Fruit fly (Drosophila melanogaster): ENCODE data around the gene Ggt-1.
A peak's percentile ranks its signal among the peaks of the same experiment; 100 is the strongest.

Gene Ggt-1

DNA sequence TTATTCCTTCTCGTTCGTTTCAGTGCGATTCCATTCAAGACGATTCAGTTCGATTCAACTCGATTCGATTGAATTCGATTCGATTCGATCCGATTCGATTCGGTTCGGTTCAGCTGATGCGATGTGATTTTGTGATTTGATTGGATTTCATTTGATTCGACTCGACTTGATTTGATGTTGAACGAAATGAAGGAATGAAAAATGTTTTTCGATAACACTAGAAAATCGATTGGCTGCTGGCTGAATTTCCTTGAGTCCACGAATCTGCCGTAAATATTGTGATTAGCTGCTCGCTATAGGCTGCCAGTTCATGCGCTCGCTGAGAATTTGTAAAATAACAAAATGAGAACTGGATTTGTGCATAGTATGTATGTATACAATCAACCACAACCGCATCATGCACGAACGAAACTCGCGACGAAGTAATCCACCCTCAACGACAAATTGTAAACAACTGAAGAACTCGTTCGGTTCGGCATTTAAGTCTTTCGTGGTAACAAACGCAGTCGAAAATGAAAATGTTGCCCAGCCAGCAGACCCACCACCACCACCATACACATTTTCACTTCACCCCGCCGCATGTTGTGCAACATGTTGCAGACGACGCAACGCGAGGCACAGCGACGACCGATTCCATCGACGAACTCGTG lies 7.2 kb downstream of the Ggt-1 start, which contains the start of gene Wnt5 (continued):
- peak; percentile 45 for TF ChIP-seq stwl (tag; optimal IDR thresholded peaks at IDR 0.05)
- no peak for TF ChIP-seq CG6254 (GFP tag; optimal IDR thresholded peaks at IDR 0.05)
- TF ChIP-seq CG31441 (GFP tag; IDR thresholded peaks at IDR 0.05), result no peak; the same call in 1 of the 2 replicates
- no peak for TF ChIP-seq kah (GFP tag; optimal IDR thresholded peaks at IDR 0.05)
- TF ChIP-seq Fer1 (GFP tag; optimal IDR thresholded peaks at IDR 0.05), result peak; percentile 44
- no peak for TF ChIP-seq Doc3 (GFP tag; IDR thresholded peaks at IDR 0.05; ENCODE audit: partially characterized antibody)
- 0 out of 2 replicates have a peak, but pooled peaks have one; percentile 6 for TF ChIP-seq CG17328 (GFP tag; IDR thresholded peaks at IDR 0.05)
- TF ChIP-seq CG34376 (GFP tag; optimal IDR thresholded peaks at IDR 0.05), result no peak
- TF ChIP-seq Nf-YC (tag; optimal IDR thresholded peaks at IDR 0.05), result peak; percentile 34
- no peak for TF ChIP-seq Dbx (GFP tag; IDR thresholded peaks at IDR 0.05)
- TF ChIP-seq CG33213 (GFP tag; optimal IDR thresholded peaks at IDR 0.05), result no peak
- TF ChIP-seq Nf-YB (GFP tag; optimal IDR thresholded peaks at IDR 0.05), result peak; percentile 4
- 0 out of 3 replicates have a peak, but pooled peaks have one; percentile 22 for TF ChIP-seq CG6791 (GFP tag; IDR thresholded peaks at IDR 0.05; ENCODE audit: partially characterized antibody)
- peak; percentile 96 for TF ChIP-seq CG15601 (tag; optimal IDR thresholded peaks at IDR 0.05)
- TF ChIP-seq sqz (GFP tag; optimal IDR thresholded peaks at IDR 0.05), result peak; percentile 49
- TF ChIP-seq NfI (GFP tag; optimal IDR thresholded peaks at IDR 0.05), result no peak
- TF ChIP-seq CG1602 (GFP tag; optimal IDR thresholded peaks at IDR 0.05), result no peak
- TF ChIP-seq gt (GFP tag; IDR thresholded peaks at IDR 0.05), result no peak
- TF ChIP-seq CG5953 (GFP tag; IDR thresholded peaks at IDR 0.05), result no peak
- peak; percentile 62 for TF ChIP-seq gsb-n (tag; optimal IDR thresholded peaks at IDR 0.05)
- TF ChIP-seq Asciz (GFP tag; optimal IDR thresholded peaks at IDR 0.05), result no peak
- TF ChIP-seq crp (GFP tag; optimal IDR thresholded peaks at IDR 0.05), result no peak
- TF ChIP-seq CG12155 (GFP tag; optimal IDR thresholded peaks at IDR 0.05), result no peak
- peak; percentile 90 for TF ChIP-seq Jarid2 (GFP tag; optimal IDR thresholded peaks at IDR 0.05)
- no peak for TF ChIP-seq mld (GFP tag; IDR thresholded peaks at IDR 0.05; ENCODE audit: partially characterized antibody)
- peak; percentile 66 for TF ChIP-seq CG8924 (tag; optimal IDR thresholded peaks at IDR 0.05)
- TF ChIP-seq pnt (GFP tag; optimal IDR thresholded peaks at IDR 0.05), result no peak
- TF ChIP-seq Dref (GFP tag; IDR thresholded peaks at IDR 0.05), result 0 out of 2 replicates have a peak, but pooled peaks have one; percentile 21
- no peak for TF ChIP-seq ara (GFP tag; IDR thresholded peaks at IDR 0.05)
- TF ChIP-seq Drgx (GFP tag; IDR thresholded peaks at IDR 0.05), result no peak
- no peak for TF ChIP-seq sob (GFP tag; IDR thresholded peaks at IDR 0.05)
- TF ChIP-seq CG13894 (tag; optimal IDR thresholded peaks at IDR 0.05), result no peak
- TF ChIP-seq CG1529 (GFP tag; optimal IDR thresholded peaks at IDR 0.05), result no peak
- no peak for TF ChIP-seq Ravus (GFP tag; IDR thresholded peaks at IDR 0.05)
- peak; percentile 53 for TF ChIP-seq MESR4 (GFP tag; optimal IDR thresholded peaks at IDR 0.05)
- no peak for TF ChIP-seq fu2 (GFP tag; optimal IDR thresholded peaks at IDR 0.05)
- no peak for TF ChIP-seq zen2 (GFP tag; IDR thresholded peaks at IDR 0.05; ENCODE audit: partially characterized antibody)
- no peak for TF ChIP-seq Six4 (GFP tag; optimal IDR thresholded peaks at IDR 0.05)
- peak; percentile 57; the same call in 2 of the 3 replicates for TF ChIP-seq ci (GFP tag; IDR thresholded peaks at IDR 0.05)
- TF ChIP-seq Dfd (GFP tag; optimal IDR thresholded peaks at IDR 0.05), result no peak
- no peak for TF ChIP-seq CG30431 (GFP tag; optimal IDR thresholded peaks at IDR 0.05)
- no peak for TF ChIP-seq repo (GFP tag; optimal IDR thresholded peaks at IDR 0.05)
- no peak for TF ChIP-seq Awh (GFP tag; IDR thresholded peaks at IDR 0.05)
- TF ChIP-seq CG8765 (GFP tag; IDR thresholded peaks at IDR 0.05), result no peak
- TF ChIP-seq gem (tag; optimal IDR thresholded peaks at IDR 0.05), result no peak
- TF ChIP-seq CG8478 (optimal IDR thresholded peaks at IDR 0.05), result no peak
- peak; percentile 57 for TF ChIP-seq bbx (GFP tag; IDR thresholded peaks at IDR 0.05; ENCODE audit: partially characterized antibody)
- TF ChIP-seq CG6689 (GFP tag; IDR thresholded peaks at IDR 0.05), result no peak
- TF ChIP-seq CG14050 (GFP tag; IDR thresholded peaks at IDR 0.05), result no peak
- no peak for TF ChIP-seq dan (GFP tag; IDR thresholded peaks at IDR 0.05)

Measured in whole organism, embryonic.